Worm (Caenorhabditis elegans): ENCODE measurements around the gene Y34B4A.10.

Y34B4A.10 gene

ce11 chrX:5244041-5244440 is 5.7 kb upstream of the Y34B4A.10 start, which contains the start of gene Y34B4A.7 (continued):
- TF ChIP-seq ceh-44 (GFP tag; IDR thresholded peaks at IDR 0.05): no peak
- TF ChIP-seq nhr-6 (tag; optimal IDR thresholded peaks at IDR 0.05): peak; percentile 8
- TF ChIP-seq duxl-1 (tag; optimal IDR thresholded peaks at IDR 0.05; ENCODE audit: poor library complexity): no peak
- TF ChIP-seq F10B5.3 (tag; optimal IDR thresholded peaks at IDR 0.05): peak; percentile 18
- no peak for TF ChIP-seq daf-19 (GFP tag; conservative IDR thresholded peaks at IDR 0.05)
- peak in 1 of 2 experiments; percentile 15 for TF ChIP-seq daf-16 (GFP tag; optimal IDR thresholded peaks at IDR 0.05)
- TF ChIP-seq daf-16 (tag; optimal IDR thresholded peaks at IDR 0.05): peak; percentile 12
- TF ChIP-seq ceh-20 (GFP tag; IDR thresholded peaks at IDR 0.05): no peak
- peak; percentile 64 for TF ChIP-seq ztf-7 (tag; optimal IDR thresholded peaks at IDR 0.05)
- no peak for TF ChIP-seq D1046.2 (GFP tag; IDR thresholded peaks at IDR 0.05)
- peak; percentile 15; the same call in 1 of the 2 replicates for TF ChIP-seq dmd-6 (GFP tag; IDR thresholded peaks at IDR 0.05)
- no peak for TF ChIP-seq vab-7 (GFP tag; IDR thresholded peaks at IDR 0.05)
- no peak for TF ChIP-seq nhr-237 (tag; optimal IDR thresholded peaks at IDR 0.05)
- TF ChIP-seq ceh-82 (tag; optimal IDR thresholded peaks at IDR 0.05): no peak
- TF ChIP-seq aly-2 (tag; optimal IDR thresholded peaks at IDR 0.05): no peak
- TF ChIP-seq hif-1 (tag; optimal IDR thresholded peaks at IDR 0.05): peak in 1 of 2 experiments; percentile 14
- TF ChIP-seq gei-8 (GFP tag; optimal IDR thresholded peaks at IDR 0.05): no peak
- no peak for TF ChIP-seq arid-1 (GFP tag; conservative IDR thresholded peaks at IDR 0.05)
- TF ChIP-seq ceh-62 (tag; optimal IDR thresholded peaks at IDR 0.05): no peak
- TF ChIP-seq unc-62 (GFP tag; optimal IDR thresholded peaks at IDR 0.05 in 1 of 2): no peak
- TF ChIP-seq unc-62 (tag; optimal IDR thresholded peaks at IDR 0.05): no peak
- TF ChIP-seq ztf-11 (tag; optimal IDR thresholded peaks at IDR 0.05): no peak
- TF ChIP-seq unc-39 (tag; optimal IDR thresholded peaks at IDR 0.05): no peak
- TF ChIP-seq fkh-10 (GFP tag; optimal IDR thresholded peaks at IDR 0.05): no peak
- TF ChIP-seq skn-1 (tag; optimal IDR thresholded peaks at IDR 0.05): no peak
- peak; percentile 71 for TF ChIP-seq hlh-11 (tag; optimal IDR thresholded peaks at IDR 0.05)
- no peak for TF ChIP-seq nhr-111 (GFP tag; optimal IDR thresholded peaks at IDR 0.05)
- no peak for TF ChIP-seq nhr-42 (GFP tag; IDR thresholded peaks at IDR 0.05)
- peak; percentile 72 for TF ChIP-seq dve-1 (tag; optimal IDR thresholded peaks at IDR 0.05; ENCODE audit: insufficient read depth)
- peak; percentile 77 for TF ChIP-seq mes-2 (tag; optimal IDR thresholded peaks at IDR 0.05; ENCODE audit: poor library complexity, severe bottlenecking)
- peak; percentile 16 for TF ChIP-seq nhr-11 (tag; optimal IDR thresholded peaks at IDR 0.05)
- TF ChIP-seq mxl-3 (GFP tag; optimal IDR thresholded peaks at IDR 0.05): peak; percentile 25
- TF ChIP-seq daf-8 (GFP tag; IDR thresholded peaks at IDR 0.05): no peak
- TF ChIP-seq dmd-8 (GFP tag; IDR thresholded peaks at IDR 0.05): no peak
- TF ChIP-seq T20F7.1 (GFP tag; optimal IDR thresholded peaks at IDR 0.05): no peak
- peak; percentile 44 for TF ChIP-seq nhr-102 (tag; optimal IDR thresholded peaks at IDR 0.05)
- TF ChIP-seq ces-1 (GFP tag; optimal IDR thresholded peaks at IDR 0.05): no peak
- TF ChIP-seq egl-27 (tag; optimal IDR thresholded peaks at IDR 0.05): no peak
- peak; percentile 67 for TF ChIP-seq hmg-1.1 (GFP tag; IDR thresholded peaks at IDR 0.05)
- no peak for TF ChIP-seq zip-11 (GFP tag; IDR thresholded peaks at IDR 0.05)
- no peak for TF ChIP-seq nhr-77 (tag; optimal IDR thresholded peaks at IDR 0.05)
- TF ChIP-seq ceh-32 (tag; optimal IDR thresholded peaks at IDR 0.05; ENCODE audit: poor library complexity): peak; percentile 2
- no peak for TF ChIP-seq nhr-41 (GFP tag; IDR thresholded peaks at IDR 0.05)
- TF ChIP-seq Y5F2A.4 (GFP tag; optimal IDR thresholded peaks at IDR 0.05): no peak
- 0 out of 2 replicates have a peak, but pooled peaks have one; percentile 26 for TF ChIP-seq lin-29 (GFP tag; IDR thresholded peaks at IDR 0.05)
- peak; percentile 65 for TF ChIP-seq dpl-1 (GFP tag; optimal IDR thresholded peaks at IDR 0.05)
- TF ChIP-seq lin-39 (tag; optimal IDR thresholded peaks at IDR 0.05): no peak
- TF ChIP-seq attf-4 (tag; optimal IDR thresholded peaks at IDR 0.05): no peak
- TF ChIP-seq Y105C5A.15 (GFP tag; IDR thresholded peaks at IDR 0.05): no peak
- no peak for TF ChIP-seq Y75B8A.6 (GFP tag; IDR thresholded peaks at IDR 0.05)
- TF ChIP-seq hlh-30 (tag; optimal IDR thresholded peaks at IDR 0.05; ENCODE audit: insufficient read depth): no peak
- TF ChIP-seq F37D6.2 (tag; optimal IDR thresholded peaks at IDR 0.05): peak; percentile 22
- TF ChIP-seq snpc-4 (tag; optimal IDR thresholded peaks at IDR 0.05): no peak

All from whole organism, L4 larva.